Worm (Caenorhabditis elegans) whole organism, L1 larva: ENCODE data around the gene frpr-11.

Source experiments
- ces-1 ChIP-seq: fragments of 150-350 bp; optimal IDR thresholded peaks from 2 replicates; lab custom pipeline; 2014; ENCODE audit warnings: missing biosample characterization, missing genetic modification reagents, missing genetic modification characterization
- lin-39 ChIP-seq: fragments of 150-350 bp; optimal IDR thresholded peaks from 2 replicates; lab custom pipeline; 2014; ENCODE audit warnings: missing biosample characterization, missing genetic modification reagents, missing genetic modification characterization
- nhr-28 ChIP-seq: fragments of 150-350 bp; optimal IDR thresholded peaks from 2 replicates; lab custom pipeline; 2014; ENCODE audit warnings: missing biosample characterization, missing genetic modification characterization
- pqm-1 ChIP-seq: sonication (generic microtip); optimal IDR thresholded peaks from 3 replicates; lab custom pipeline; 2017; ENCODE audit warnings: missing biosample characterization, missing genetic modification characterization

ce11 chrV:8944481-8944880, 37.5 kb downstream of the frpr-11 start:
- TF ChIP-seq pqm-1 (tag; lab: Kevin White, UChicago) (no peak), ces-1 (GFP tag; lab: Kevin White, UChicago) (no peak), lin-39 (no peak), nhr-28 (tag; lab: Kevin White, UChicago) (no peak)
